Comparison of ENCODE assay signal across 3 worm cellular contexts in genomic region chrIV:10782014-10782413, ce11.
A peak's percentile ranks its signal among the peaks of the same experiment; 100 is the strongest.
TF ChIP-seq lines count a peak whose summit lies in the region.

No protein-coding gene starts in this region.

TF ChIP-seq in whole organism, L1 larva, 84 proteins besides CTCF, POLR2A, EP300 and RAD21 (continued from another document and continues in another):
- TF ChIP-seq vab-15 (tag; optimal IDR thresholded peaks at IDR 0.05; lab: Kevin White, UChicago) (no peak), zag-1 (tag; optimal IDR thresholded peaks at IDR 0.05; lab: Kevin White, UChicago) (no peak), dsc-1 (tag; optimal IDR thresholded peaks at IDR 0.05; lab: Kevin White, UChicago) (no peak), tlp-1 (tag; optimal IDR thresholded peaks at IDR 0.05; lab: Kevin White, UChicago) (no peak), lin-14 (GFP tag; optimal IDR thresholded peaks at IDR 0.05; lab: Kevin White, UChicago) (peak; percentile 66), lin-39 (tag; optimal IDR thresholded peaks at IDR 0.05; lab: Kevin White, UChicago) (no peak), ceh-90 (tag; optimal IDR thresholded peaks at IDR 0.05; lab: Kevin White, UChicago) (no peak), elt-3 (tag; optimal IDR thresholded peaks at IDR 0.05; lab: Kevin White, UChicago) (peak in 3 of 6 experiments; percentile 69 to 95 (median 93)), C16A3.4 (tag; optimal IDR thresholded peaks at IDR 0.05; lab: Kevin White, UChicago) (peak; percentile 20), pqm-1 (tag; optimal IDR thresholded peaks at IDR 0.05; lab: Kevin White, UChicago) (no peak), nhr-20 (tag; optimal IDR thresholded peaks at IDR 0.05; lab: Kevin White, UChicago) (peak; percentile 88), nhr-19 (GFP tag; conservative IDR thresholded peaks at IDR 0.05; lab: Robert Waterston, UW) (peak; percentile 65), F16B12.6 (tag; optimal IDR thresholded peaks at IDR 0.05; lab: Kevin White, UChicago) (no peak), fkh-10 (GFP tag; optimal IDR thresholded peaks at IDR 0.05; lab: Kevin White, UChicago) (no peak), fkh-8 (tag; optimal IDR thresholded peaks at IDR 0.05; lab: Kevin White, UChicago) (no peak), fkh-4 (tag; optimal IDR thresholded peaks at IDR 0.05; lab: Kevin White, UChicago; ENCODE audit: borderline replicate concordance) (no peak), irx-1 (tag; optimal IDR thresholded peaks at IDR 0.05; lab: Kevin White, UChicago) (no peak), sup-37 (GFP tag; optimal IDR thresholded peaks at IDR 0.05; lab: Kevin White, UChicago) (no peak), elt-2 (tag; optimal IDR thresholded peaks at IDR 0.05; lab: Kevin White, UChicago) (no peak), ama-1 (optimal IDR thresholded peaks at IDR 0.05; lab: Kevin White, UChicago) (no peak), tbx-2 (tag; optimal IDR thresholded peaks at IDR 0.05; lab: Kevin White, UChicago) (peak; percentile 62), xbp-1 (tag; optimal IDR thresholded peaks at IDR 0.05; lab: Kevin White, UChicago) (no peak), snu-23 (GFP tag; optimal IDR thresholded peaks at IDR 0.05; lab: Kevin White, UChicago) (peak; percentile 62), Y116A8C.19 (tag; optimal IDR thresholded peaks at IDR 0.05; lab: Kevin White, UChicago; ENCODE audit: borderline replicate concordance) (no peak), ztf-11 (tag; optimal IDR thresholded peaks at IDR 0.05; lab: Kevin White, UChicago) (no peak), nhr-11 (tag; optimal IDR thresholded peaks at IDR 0.05; lab: Kevin White, UChicago) (no peak), unc-130 (tag; optimal IDR thresholded peaks at IDR 0.05; lab: Kevin White, UChicago) (peak; percentile 29), ceh-8 (GFP tag; optimal IDR thresholded peaks at IDR 0.05; lab: Kevin White, UChicago) (no peak), alr-1 (tag; optimal IDR thresholded peaks at IDR 0.05; lab: Kevin White, UChicago; ENCODE audit: borderline replicate concordance) (no peak), unc-86 (tag; optimal IDR thresholded peaks at IDR 0.05; lab: Kevin White, UChicago) (no peak), unc-98 (GFP tag; IDR thresholded peaks at IDR 0.05; lab: Robert Waterston, UW) (no peak), efl-1 (optimal IDR thresholded peaks at IDR 0.05; lab: Kevin White, UChicago) (no peak), efl-1 (GFP tag; optimal IDR thresholded peaks at IDR 0.05 in 1 of 2; lab: Kevin White, UChicago) (peak in 1 of 2 experiments; percentile 89), snpc-4 (tag; optimal IDR thresholded peaks at IDR 0.05; lab: Kevin White, UChicago) (no peak), pax-3 (tag; optimal IDR thresholded peaks at IDR 0.05; lab: Kevin White, UChicago) (no peak), ceh-82 (tag; optimal IDR thresholded peaks at IDR 0.05; lab: Kevin White, UChicago) (no peak), mef-2 (tag; optimal IDR thresholded peaks at IDR 0.05; lab: Kevin White, UChicago) (no peak), lin-13 (GFP tag; optimal IDR thresholded peaks at IDR 0.05; lab: Kevin White, UChicago) (no peak), dpl-1 (GFP tag; optimal IDR thresholded peaks at IDR 0.05; lab: Kevin White, UChicago) (no peak), nhr-28 (tag; optimal IDR thresholded peaks at IDR 0.05; lab: Kevin White, UChicago) (no peak), ces-1 (GFP tag; optimal IDR thresholded peaks at IDR 0.05; lab: Kevin White, UChicago) (no peak), unc-62 (GFP tag; optimal IDR thresholded peaks at IDR 0.05; lab: Kevin White, UChicago) (no peak), hlh-4 (tag; optimal IDR thresholded peaks at IDR 0.05; lab: Kevin White, UChicago) (no peak), C34B4.2 (tag; optimal IDR thresholded peaks at IDR 0.05; lab: Kevin White, UChicago) (no peak), lir-3 (tag; optimal IDR thresholded peaks at IDR 0.05; lab: Kevin White, UChicago; ENCODE audit: poor library complexity) (no peak)

TF ChIP-seq in whole organism, L2 larva, 48 proteins besides CTCF, POLR2A, EP300 and RAD21 (continued from another document):
- TF ChIP-seq nhr-11 (tag; optimal IDR thresholded peaks at IDR 0.05; lab: Kevin White, UChicago) (no peak), blmp-1 (tag; optimal IDR thresholded peaks at IDR 0.05; lab: Kevin White, UChicago; ENCODE audit: insufficient read depth) (peak; percentile 84), mdl-1 (tag; optimal IDR thresholded peaks at IDR 0.05; lab: Kevin White, UChicago) (peak; percentile 56 to 80), lin-13 (GFP tag; optimal IDR thresholded peaks at IDR 0.05; lab: Kevin White, UChicago) (no peak), sem-4 (tag; optimal IDR thresholded peaks at IDR 0.05; lab: Kevin White, UChicago) (no peak), alr-1 (tag; optimal IDR thresholded peaks at IDR 0.05; lab: Kevin White, UChicago) (no peak), F13H6.1 (tag; optimal IDR thresholded peaks at IDR 0.05; lab: Kevin White, UChicago) (no peak), Y55F3AM.14 (GFP tag; optimal IDR thresholded peaks at IDR 0.05; lab: Kevin White, UChicago) (peak; percentile 5), dmd-4 (tag; optimal IDR thresholded peaks at IDR 0.05; lab: Kevin White, UChicago) (no peak), unc-62 (GFP tag; optimal IDR thresholded peaks at IDR 0.05; lab: Kevin White, UChicago) (no peak), mbf-1 (tag; optimal IDR thresholded peaks at IDR 0.05; lab: Kevin White, UChicago) (no peak), R02D3.7 (tag; optimal IDR thresholded peaks at IDR 0.05; lab: Kevin White, UChicago) (no peak), gmeb-1 (tag; optimal IDR thresholded peaks at IDR 0.05; lab: Kevin White, UChicago) (peak; percentile 45), ceh-82 (tag; optimal IDR thresholded peaks at IDR 0.05; lab: Kevin White, UChicago) (no peak), lin-39 (tag; optimal IDR thresholded peaks at IDR 0.05; lab: Kevin White, UChicago) (no peak), unc-39 (tag; optimal IDR thresholded peaks at IDR 0.05; lab: Kevin White, UChicago) (no peak), elt-1 (tag; optimal IDR thresholded peaks at IDR 0.05; lab: Kevin White, UChicago) (no peak), unc-55 (GFP tag; optimal IDR thresholded peaks at IDR 0.05; lab: Kevin White, UChicago) (no peak), nhr-25 (tag; optimal IDR thresholded peaks at IDR 0.05; lab: Kevin White, UChicago) (peak; percentile 79), mab-5 (tag; optimal IDR thresholded peaks at IDR 0.05; lab: Kevin White, UChicago) (no peak), nhr-129 (tag; optimal IDR thresholded peaks at IDR 0.05; lab: Kevin White, UChicago) (peak; percentile 4), aly-2 (tag; optimal IDR thresholded peaks at IDR 0.05; lab: Kevin White, UChicago) (no peak), nhr-6 (tag; optimal IDR thresholded peaks at IDR 0.05; lab: Kevin White, UChicago) (no peak), ztf-11 (tag; optimal IDR thresholded peaks at IDR 0.05; lab: Kevin White, UChicago) (no peak), ceh-16 (tag; optimal IDR thresholded peaks at IDR 0.05; lab: Kevin White, UChicago) (no peak), ZK546.5 (tag; optimal IDR thresholded peaks at IDR 0.05; lab: Kevin White, UChicago) (no peak), C34F6.9 (tag; optimal IDR thresholded peaks at IDR 0.05; lab: Kevin White, UChicago) (no peak), sma-9 (GFP tag; optimal IDR thresholded peaks at IDR 0.05; lab: Kevin White, UChicago) (peak; percentile 98), sma-9 (tag; optimal IDR thresholded peaks at IDR 0.05; lab: Kevin White, UChicago) (no peak)

TF ChIP-seq in whole organism, L4 larva, 104 proteins besides CTCF, POLR2A, EP300 and RAD21 (continued from another document):
- TF ChIP-seq lsy-2 (tag; optimal IDR thresholded peaks at IDR 0.05; lab: Kevin White, UChicago) = peak in 1 of 2 experiments; percentile 54
- no peak for TF ChIP-seq F44E2.7 (GFP tag; IDR thresholded peaks at IDR 0.05; lab: Robert Waterston, UW)
- TF ChIP-seq mxl-2 (GFP tag; conservative IDR thresholded peaks at IDR 0.05; lab: Robert Waterston, UW) = peak; percentile 81
- no peak for TF ChIP-seq lin-29 (GFP tag; IDR thresholded peaks at IDR 0.05; lab: Robert Waterston, UW)
- TF ChIP-seq madf-5 (GFP tag; IDR thresholded peaks at IDR 0.05; lab: Robert Waterston, UW) = no peak
- no peak for TF ChIP-seq dmd-8 (GFP tag; IDR thresholded peaks at IDR 0.05; lab: Robert Waterston, UW)
- no peak for TF ChIP-seq unc-130 (GFP tag; optimal IDR thresholded peaks at IDR 0.05; lab: Kevin White, UChicago)
- TF ChIP-seq egl-27 (tag; optimal IDR thresholded peaks at IDR 0.05; lab: Kevin White, UChicago) = no peak
- peak; percentile 38 for TF ChIP-seq dmd-6 (GFP tag; IDR thresholded peaks at IDR 0.05; lab: Robert Waterston, UW)
- peak; percentile 94 for TF ChIP-seq nhr-48 (tag; optimal IDR thresholded peaks at IDR 0.05; lab: Kevin White, UChicago)
- TF ChIP-seq mxl-3 (GFP tag; optimal IDR thresholded peaks at IDR 0.05; lab: Kevin White, UChicago) = peak; percentile 83
- TF ChIP-seq lin-1 (GFP tag; IDR thresholded peaks at IDR 0.05; lab: Robert Waterston, UW) = no peak
- no peak for TF ChIP-seq daf-8 (GFP tag; IDR thresholded peaks at IDR 0.05; lab: Robert Waterston, UW)
- TF ChIP-seq T20F7.1 (GFP tag; optimal IDR thresholded peaks at IDR 0.05; lab: Kevin White, UChicago) = no peak
- peak in 1 of 2 experiments; percentile 87 for TF ChIP-seq mdl-1 (tag; optimal IDR thresholded peaks at IDR 0.05; lab: Kevin White, UChicago)
- TF ChIP-seq madf-9 (GFP tag; conservative IDR thresholded peaks at IDR 0.05; lab: Robert Waterston, UW) = no peak
- TF ChIP-seq nhr-10 (tag; optimal IDR thresholded peaks at IDR 0.05; lab: Kevin White, UChicago) = no peak
- TF ChIP-seq nhr-6 (tag; optimal IDR thresholded peaks at IDR 0.05; lab: Kevin White, UChicago) = no peak
- peak; percentile 76 for TF ChIP-seq hlh-30 (tag; optimal IDR thresholded peaks at IDR 0.05; lab: Kevin White, UChicago; ENCODE audit: insufficient read depth)
- no peak for TF ChIP-seq arid-1 (GFP tag; conservative IDR thresholded peaks at IDR 0.05; lab: Robert Waterston, UW)
- no peak for TF ChIP-seq ama-1 (optimal IDR thresholded peaks at IDR 0.05; lab: Kevin White, UChicago)
- no peak for TF ChIP-seq F49E8.2 (tag; optimal IDR thresholded peaks at IDR 0.05; lab: Kevin White, UChicago; ENCODE audit: borderline replicate concordance)
